Worm (Caenorhabditis elegans) whole organism, dauer: ENCODE results near the gene lon-1.

Experiments used
- unc-62 ChIP-seq: sonication (generic microtip); optimal IDR thresholded peaks from 2 replicates; lab custom pipeline; 2017; ENCODE audit warnings: missing biosample characterization, missing genetic modification reagents, missing genetic modification characterization

lon-1 gene

ce11 chrIII:5478824-5479368 lies 4.6 kb downstream of the lon-1 start, which contains the start of the genes R02F2.6 and R02F2.5:
TSS of gene R02F2.6 (minus strand) at chrIII:5478924.
TSS of gene R02F2.5 (plus strand) at chrIII:5479318.
- TF ChIP-seq unc-62 (GFP tag; lab: Kevin White, UChicago): no peak

- no peak for TF ChIP-seq unc-62 (GFP tag; lab: Kevin White, UChicago)
Observed at ce11 chrIII:5479493-5480167, 5.4 kb downstream of the lon-1 start.

- TF ChIP-seq unc-62 (GFP tag; lab: Kevin White, UChicago): no peak
Observed at ce11 chrIII:5483738-5484315, 9.6 kb downstream of the lon-1 start, which contains the start of the genes R02F2.7 and R02F2.4. TSS of gene R02F2.7 (minus strand) at chrIII:5483773. TSS of gene R02F2.4 (plus strand) at chrIII:5484289.

- TF ChIP-seq unc-62 (GFP tag; lab: Kevin White, UChicago): no peak
Observed at ce11 chrIII:5486345-5486744, 12.1 kb downstream of the lon-1 start.

DNA sequence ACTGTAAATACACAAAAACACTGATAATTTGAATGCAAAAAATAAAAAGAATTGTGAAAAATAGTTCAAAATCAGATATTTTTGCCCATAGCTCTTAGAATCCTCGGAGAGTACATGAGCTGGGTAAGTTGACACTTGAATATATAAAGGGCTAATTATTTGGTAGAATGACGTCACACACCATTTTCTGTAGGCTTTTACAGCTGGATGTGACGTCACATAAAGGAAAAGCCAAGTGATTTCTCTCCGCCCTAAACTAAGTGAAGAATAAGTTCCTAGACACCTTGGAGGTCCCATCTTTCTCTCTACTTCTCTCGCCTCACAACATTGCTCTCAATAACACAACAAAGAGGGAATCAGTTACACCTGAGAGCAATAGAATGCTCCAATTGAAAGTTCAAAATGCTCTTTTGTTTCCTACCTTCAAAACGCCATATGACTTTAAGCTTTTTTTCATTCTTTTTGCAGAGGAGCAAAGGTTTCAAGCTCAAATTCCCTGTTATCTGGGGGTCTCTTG lies 12.9 kb downstream of the lon-1 start, which contains the start of gene osg-1:
Gene osg-1 (plus strand): TSS at position 467 of the 517 bp plus-strand sequence.
- no peak for TF ChIP-seq unc-62 (GFP tag; lab: Kevin White, UChicago)

ce11 chrIII:5495168-5495567 lies 20.9 kb downstream of the lon-1 start, which contains the start of gene R02F2.8:
TSS of gene R02F2.8 (minus strand) at chrIII:5495268.
- no peak for TF ChIP-seq unc-62 (GFP tag; lab: Kevin White, UChicago)

ce11 chrIII:5498973-5499372 lies 24.7 kb downstream of the lon-1 start, which contains the start of gene R02F2.9:
TSS of gene R02F2.9 (plus strand) at chrIII:5499190.
- no peak for TF ChIP-seq unc-62 (GFP tag; lab: Kevin White, UChicago)

DNA sequence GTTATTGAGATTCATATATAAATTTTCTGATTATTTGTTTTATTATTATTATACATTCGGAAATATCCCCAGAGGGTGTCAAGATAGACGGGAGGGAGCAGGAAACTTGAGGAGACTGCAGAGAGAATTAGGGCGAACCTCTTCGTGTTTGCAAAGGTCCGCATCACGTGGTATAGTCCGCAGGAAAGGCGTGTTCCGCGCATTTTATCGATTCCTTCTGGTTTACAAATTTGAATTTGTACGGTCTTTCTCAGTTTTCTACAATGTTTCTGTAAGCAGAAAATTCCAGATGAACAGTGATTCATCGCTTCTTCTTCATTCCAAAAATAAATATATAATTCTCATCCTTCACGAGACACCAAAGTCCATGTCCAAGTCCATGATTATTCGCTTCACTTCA lies 25.7 kb downstream of the lon-1 start:
- no peak for TF ChIP-seq unc-62 (GFP tag; lab: Kevin White, UChicago)

ce11 chrIII:5500732-5501131 lies 26.5 kb downstream of the lon-1 start:
- TF ChIP-seq unc-62 (GFP tag; lab: Kevin White, UChicago): no peak

- no peak for TF ChIP-seq unc-62 (GFP tag; lab: Kevin White, UChicago)
Observed at ce11 chrIII:5501358-5502287, 27.3 kb downstream of the lon-1 start, which contains the start of gene R02F2.1. TSS of gene R02F2.1 (plus strand) at chrIII:5501885.

DNA sequence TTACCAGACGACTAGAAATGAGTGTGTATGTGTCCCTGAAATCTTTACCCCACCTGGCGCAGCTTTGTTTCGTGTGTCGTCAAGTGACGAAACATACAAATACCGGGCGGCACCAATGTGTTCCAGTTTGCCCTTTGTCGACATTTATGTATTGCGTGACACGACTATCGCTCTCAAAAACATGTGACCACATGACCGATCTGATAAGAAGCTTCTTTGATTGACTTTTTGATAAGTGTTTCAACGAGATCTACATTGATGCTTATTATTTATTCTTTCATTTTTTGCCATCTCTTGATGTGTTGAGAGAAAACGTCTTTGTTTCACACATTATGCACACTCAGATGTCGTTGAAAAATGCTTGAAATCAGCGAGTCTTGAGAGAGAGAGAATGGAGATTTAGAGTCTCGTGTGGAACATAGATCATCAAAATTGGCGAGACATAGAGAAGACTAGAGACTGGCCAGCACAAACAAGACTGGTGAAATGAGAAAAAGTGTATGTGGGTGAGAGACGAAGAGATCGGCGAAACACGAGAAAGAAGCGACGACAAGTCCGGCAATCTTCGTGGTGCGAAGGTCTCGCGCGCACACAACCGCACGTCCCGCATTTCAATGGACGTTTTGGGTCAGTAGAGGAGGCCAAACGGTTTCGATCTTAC lies 28.8 kb downstream of the lon-1 start:
- TF ChIP-seq unc-62 (GFP tag; lab: Kevin White, UChicago): no peak

DNA sequence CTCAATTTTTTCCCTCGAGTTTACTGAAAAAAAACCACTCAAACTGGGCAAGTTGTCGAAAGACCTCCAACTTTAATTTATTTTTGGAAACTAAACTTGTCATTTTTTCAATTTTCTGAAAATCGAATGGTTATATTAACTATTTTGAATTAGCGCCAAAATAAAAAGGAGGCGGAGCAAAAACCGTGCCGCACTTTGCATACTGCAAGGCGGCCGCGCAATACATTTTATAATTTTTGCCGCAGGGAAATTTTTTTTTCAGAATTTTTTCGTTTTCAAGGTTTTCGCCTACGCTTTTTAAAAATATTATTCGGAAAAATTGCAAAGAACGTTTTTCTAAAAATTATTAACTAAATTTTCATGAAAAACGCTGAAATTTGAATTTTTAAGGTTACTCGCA lies 29.4 kb downstream of the lon-1 start:
- TF ChIP-seq unc-62 (GFP tag; lab: Kevin White, UChicago): no peak

DNA sequence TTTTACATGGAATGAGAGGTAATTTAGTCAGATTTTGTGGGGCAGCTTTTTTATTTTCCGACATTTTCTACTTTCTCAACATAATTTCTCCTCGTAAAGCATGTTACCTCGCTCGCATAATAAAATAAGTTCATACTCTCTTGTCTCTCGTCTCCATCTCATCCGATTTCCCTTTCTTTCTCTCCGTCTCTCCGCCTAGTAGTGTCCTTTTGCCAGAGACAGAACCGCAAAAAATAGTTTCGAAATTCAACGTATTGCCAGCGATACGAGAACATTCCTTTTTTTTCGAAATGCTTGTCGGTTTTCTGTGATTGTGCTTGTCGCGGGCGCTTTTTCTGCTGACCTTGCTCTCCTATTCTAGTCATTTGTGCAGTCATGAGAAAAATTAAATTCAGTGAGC lies 29.9 kb downstream of the lon-1 start:
- no peak for TF ChIP-seq unc-62 (GFP tag; lab: Kevin White, UChicago)

- TF ChIP-seq unc-62 (GFP tag; lab: Kevin White, UChicago): no peak
Observed at ce11 chrIII:5504725-5505473, 30.6 kb downstream of the lon-1 start.
